Worm (Caenorhabditis elegans): Measurements from ENCODE around the gene Y46E12BL.2.

DNA sequence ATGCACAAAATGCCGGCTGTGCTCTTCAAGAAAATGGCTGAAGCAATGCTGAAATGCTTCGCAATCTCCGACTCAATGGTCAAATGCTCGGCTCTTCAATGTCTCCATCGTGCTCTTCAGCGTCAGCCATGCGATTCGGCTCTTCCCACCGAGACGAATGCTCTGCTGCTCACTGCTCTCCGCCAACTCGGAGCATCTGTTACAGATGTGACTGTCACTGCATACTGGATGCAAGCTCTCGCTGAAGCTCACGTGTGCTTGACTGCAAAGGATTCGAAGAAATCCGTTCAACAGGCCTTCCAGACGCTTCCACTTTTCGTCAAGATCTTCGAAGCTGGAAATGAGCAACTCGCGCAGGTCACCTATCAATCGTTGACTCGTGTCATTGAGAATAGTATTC, 4.4 kb downstream of the Y46E12BL.2 start:
- TF ChIP-seq egl-27 (tag; optimal IDR thresholded peaks at IDR 0.05) (no peak), aly-2 (tag; optimal IDR thresholded peaks at IDR 0.05) (no peak), nhr-28 (tag; optimal IDR thresholded peaks at IDR 0.05) (no peak), ceh-28 (tag; optimal IDR thresholded peaks at IDR 0.05) (no peak)

Measured in whole organism, L3 larva.